Worm (Caenorhabditis elegans) whole organism, L2 larva: ENCODE data around the gene ceh-82.

Source experiments
- C34F6.9 ChIP-seq: fragments of 150-350 bp; optimal IDR thresholded peaks from 2 replicates; lab custom pipeline; 2014; ENCODE audit warnings: missing biosample characterization, missing genetic modification characterization
- F13H6.1 ChIP-seq: sonication (generic microtip); optimal IDR thresholded peaks from 2 replicates; lab custom pipeline; 2016; ENCODE audit warnings: missing genetic modification characterization, missing compliant biosample characterization
- R02D3.7 ChIP-seq: fragments of 150-350 bp; optimal IDR thresholded peaks from 2 replicates; lab custom pipeline; 2014; ENCODE audit warnings: missing biosample characterization, missing genetic modification characterization
- Y55F3AM.14 ChIP-seq: fragments of 200-800 bp; sonication (Bioruptor generic); optimal IDR thresholded peaks from 2 replicates; lab custom pipeline; 2018; ENCODE audit warnings: mild to moderate bottlenecking, missing genetic modification characterization, missing compliant biosample characterization
- ZK546.5 ChIP-seq: sonication (generic microtip); optimal IDR thresholded peaks from 2 replicates; lab custom pipeline; 2017; ENCODE audit warnings: missing biosample characterization, missing genetic modification characterization
- alr-1 ChIP-seq: fragments of 150-350 bp; optimal IDR thresholded peaks from 2 replicates; lab custom pipeline; 2014; ENCODE audit warnings: missing biosample characterization, missing genetic modification characterization
- aly-2 ChIP-seq: fragments of 150-350 bp; optimal IDR thresholded peaks from 2 replicates; lab custom pipeline; 2014; ENCODE audit warnings: missing biosample characterization, missing genetic modification characterization
- ama-1 ChIP-seq: fragments of 150-350 bp; optimal IDR thresholded peaks from 2 replicates; lab custom pipeline; 2018; ENCODE audit warnings: inconsistent platforms
- blmp-1 ChIP-seq: sonication (generic microtip); optimal IDR thresholded peaks from 2 replicates; lab custom pipeline; 2017; ENCODE audit warnings: missing genetic modification characterization, mild to moderate bottlenecking, missing compliant biosample characterization, antibody characterized with exemption, moderate library complexity; ENCODE audit not compliant: insufficient read depth
- ceh-82 ChIP-seq: fragments of 150-350 bp; optimal IDR thresholded peaks from 2 replicates; lab custom pipeline; 2014; ENCODE audit warnings: missing biosample characterization, missing genetic modification characterization
- crh-2 ChIP-seq: sonication (generic microtip); optimal IDR thresholded peaks from 2 replicates; lab custom pipeline; 2017; ENCODE audit warnings: missing biosample characterization, missing genetic modification characterization
- dmd-4 ChIP-seq: sonication (generic microtip); optimal IDR thresholded peaks from 2 replicates; lab custom pipeline; 2017; ENCODE audit warnings: missing biosample characterization, missing genetic modification characterization
- elt-1 ChIP-seq: fragments of 150-350 bp; optimal IDR thresholded peaks from 2 replicates; lab custom pipeline; 2014; ENCODE audit warnings: missing biosample characterization, missing genetic modification characterization
- elt-3 ChIP-seq: sonication (generic microtip); optimal IDR thresholded peaks from 2 replicates; lab custom pipeline; 2017; ENCODE audit warnings: missing biosample characterization, missing genetic modification characterization
- fos-1 ChIP-seq: fragments of 150-350 bp; optimal IDR thresholded peaks from 2 replicates; lab custom pipeline; 2014; ENCODE audit warnings: missing biosample characterization, missing genetic modification characterization
- gmeb-1 ChIP-seq: fragments of 150-350 bp; optimal IDR thresholded peaks from 2 replicates; lab custom pipeline; 2014; ENCODE audit warnings: missing biosample characterization, missing genetic modification characterization
- lin-11 ChIP-seq: fragments of 150-350 bp; sonication (generic microtip); optimal IDR thresholded peaks from 2 replicates; lab custom pipeline; 2014; ENCODE audit warnings: missing biosample characterization, missing genetic modification characterization, inconsistent platforms, mixed read lengths
- lin-39 ChIP-seq: fragments of 150-350 bp; optimal IDR thresholded peaks from 2 replicates; lab custom pipeline; 2014; ENCODE audit warnings: missing biosample characterization, missing genetic modification reagents, missing genetic modification characterization
- lsy-2 ChIP-seq, 2 experiments: fragments of 150-350 bp in 1 of 2; sonication (generic microtip) in 1 of 2; optimal IDR thresholded peaks; 2 replicates each; lab custom pipeline; 2014 to 2017; ENCODE audit warnings: missing biosample characterization in 2 of 2, missing genetic modification characterization in 2 of 2
- mab-5 ChIP-seq: fragments of 150-350 bp; optimal IDR thresholded peaks from 2 replicates; lab custom pipeline; 2014; ENCODE audit warnings: missing biosample characterization, missing genetic modification characterization
- mbf-1 ChIP-seq: sonication (generic microtip); optimal IDR thresholded peaks from 2 replicates; lab custom pipeline; 2017; ENCODE audit warnings: missing biosample characterization, missing genetic modification characterization
- nhr-11 ChIP-seq: fragments of 150-350 bp; optimal IDR thresholded peaks from 2 replicates; lab custom pipeline; 2014; ENCODE audit warnings: missing biosample characterization, missing genetic modification characterization
- nhr-129 ChIP-seq: fragments of 150-350 bp; optimal IDR thresholded peaks from 2 replicates; lab custom pipeline; 2014; ENCODE audit warnings: missing biosample characterization, missing genetic modification characterization
- nhr-21 ChIP-seq: fragments of 150-350 bp; optimal IDR thresholded peaks from 2 replicates; lab custom pipeline; 2014; ENCODE audit warnings: missing biosample characterization, missing genetic modification characterization
- nhr-23 ChIP-seq: fragments of 150-350 bp; optimal IDR thresholded peaks from 2 replicates; lab custom pipeline; 2014; ENCODE audit warnings: missing biosample characterization, missing genetic modification reagents, missing genetic modification characterization
- nhr-237 ChIP-seq: fragments of 150-350 bp; optimal IDR thresholded peaks from 2 replicates; lab custom pipeline; 2014; ENCODE audit warnings: missing biosample characterization, missing genetic modification characterization
- nhr-25 ChIP-seq: fragments of 150-350 bp; sonication (generic microtip); optimal IDR thresholded peaks from 3 replicates; lab custom pipeline; 2014; ENCODE audit warnings: missing biosample characterization, missing genetic modification characterization
- nhr-6 ChIP-seq: fragments of 150-350 bp; optimal IDR thresholded peaks from 2 replicates; lab custom pipeline; 2014; ENCODE audit warnings: missing biosample characterization, missing genetic modification characterization
- nhr-77 ChIP-seq: fragments of 150-350 bp; optimal IDR thresholded peaks from 2 replicates; lab custom pipeline; 2014; ENCODE audit warnings: missing biosample characterization, missing genetic modification characterization
- peb-1 ChIP-seq: fragments of 150-350 bp; optimal IDR thresholded peaks from 2 replicates; lab custom pipeline; 2014; ENCODE audit warnings: missing biosample characterization, missing genetic modification characterization
- sem-4 ChIP-seq: fragments of 150-350 bp; optimal IDR thresholded peaks from 2 replicates; lab custom pipeline; 2014; ENCODE audit warnings: missing biosample characterization, missing genetic modification reagents, missing genetic modification characterization
- skn-1 ChIP-seq: sonication (generic microtip); optimal IDR thresholded peaks from 2 replicates; lab custom pipeline; 2017; ENCODE audit warnings: missing biosample characterization, missing genetic modification characterization
- sma-3 ChIP-seq: sonication (generic microtip); optimal IDR thresholded peaks from 2 replicates; lab custom pipeline; 2016; ENCODE audit warnings: missing genetic modification reagents, missing genetic modification characterization, missing compliant biosample characterization
- snpc-4 ChIP-seq: fragments of 150-350 bp; optimal IDR thresholded peaks from 2 replicates; lab custom pipeline; 2014; ENCODE audit warnings: missing biosample characterization, missing genetic modification characterization
- unc-39 ChIP-seq: fragments of 150-350 bp; optimal IDR thresholded peaks from 2 replicates; lab custom pipeline; 2014; ENCODE audit warnings: missing biosample characterization, missing genetic modification characterization
- unc-55 ChIP-seq: fragments of 150-350 bp; sonication (generic microtip); optimal IDR thresholded peaks from 3 replicates; lab custom pipeline; 2014; ENCODE audit warnings: missing biosample characterization, missing genetic modification reagents, missing genetic modification characterization
- unc-62 ChIP-seq: fragments of 150-350 bp; optimal IDR thresholded peaks from 2 replicates; lab custom pipeline; 2014; ENCODE audit warnings: missing biosample characterization, missing genetic modification reagents, missing genetic modification characterization
- zag-1 ChIP-seq: fragments of 150-350 bp; optimal IDR thresholded peaks from 2 replicates; lab custom pipeline; 2014; ENCODE audit warnings: missing biosample characterization, missing genetic modification characterization
- ztf-1 ChIP-seq: fragments of 200-800 bp; sonication (Bioruptor generic); conservative IDR thresholded peaks from 2 replicates; pipeline ENCODE4 v1.3.6; 2022; ENCODE audit warnings: missing genetic modification characterization, missing compliant biosample characterization
- ztf-11 ChIP-seq: sonication (generic microtip); optimal IDR thresholded peaks from 2 replicates; lab custom pipeline; 2017; ENCODE audit warnings: missing biosample characterization, missing genetic modification characterization
- ztf-4 ChIP-seq: fragments of 150-350 bp; optimal IDR thresholded peaks from 2 replicates; lab custom pipeline; 2014; ENCODE audit warnings: missing biosample characterization, missing genetic modification characterization

The ceh-82 gene

DNA sequence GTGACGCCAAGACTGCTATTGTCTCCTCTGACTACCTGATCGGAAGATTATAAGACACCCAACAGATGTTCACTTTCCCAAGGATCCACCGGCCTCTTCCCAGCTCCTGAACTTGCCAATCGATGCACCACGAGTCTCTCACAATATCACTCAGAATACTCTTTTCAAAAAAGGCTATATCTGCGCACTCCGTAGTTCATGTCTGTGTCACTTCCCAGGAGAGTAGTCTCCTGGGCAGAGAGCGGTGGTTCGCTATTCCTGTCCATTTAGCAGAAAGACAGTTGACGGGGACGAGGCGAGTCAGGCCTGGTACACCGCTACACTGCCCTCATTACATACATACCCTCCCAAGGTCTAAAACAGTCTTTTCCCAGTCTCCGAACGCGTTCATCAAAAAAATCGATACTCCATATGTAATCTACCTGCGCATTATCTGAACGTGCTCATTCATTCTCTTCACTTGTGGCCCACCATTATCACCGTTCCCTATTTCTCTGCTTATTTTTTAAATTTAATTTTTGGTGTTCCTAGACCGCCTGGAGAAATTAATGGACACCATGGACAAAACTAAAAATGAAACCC is 17.2 kb upstream of the ceh-82 start, which contains the start of gene btb-6:
Gene btb-6 (plus strand): TSS at position 532 of the 582 bp plus-strand sequence.
- TF ChIP-seq Y55F3AM.14 (GFP tag; lab: Kevin White, UChicago): no peak
- TF ChIP-seq snpc-4: no peak
- no peak for TF ChIP-seq skn-1 (tag; lab: Kevin White, UChicago)
- TF ChIP-seq gmeb-1 (tag; lab: Kevin White, UChicago): no peak
- TF ChIP-seq sma-3 (GFP tag; lab: Kevin White, UChicago): no peak
- no peak for TF ChIP-seq nhr-23 (tag; lab: Kevin White, UChicago)
- TF ChIP-seq nhr-77 (tag; lab: Kevin White, UChicago): no peak
- no peak for TF ChIP-seq ama-1
- TF ChIP-seq lin-39 (tag; lab: Kevin White, UChicago): no peak
- TF ChIP-seq fos-1: no peak
- no peak for TF ChIP-seq ceh-82 (tag; lab: Kevin White, UChicago)
- TF ChIP-seq ZK546.5: no peak
- no peak for TF ChIP-seq dmd-4 (tag; lab: Kevin White, UChicago)
- TF ChIP-seq ztf-1 (GFP tag; lab: Robert Waterston, UW): no peak
- no peak for TF ChIP-seq nhr-25 (tag; lab: Kevin White, UChicago)
- no peak for TF ChIP-seq mab-5

DNA sequence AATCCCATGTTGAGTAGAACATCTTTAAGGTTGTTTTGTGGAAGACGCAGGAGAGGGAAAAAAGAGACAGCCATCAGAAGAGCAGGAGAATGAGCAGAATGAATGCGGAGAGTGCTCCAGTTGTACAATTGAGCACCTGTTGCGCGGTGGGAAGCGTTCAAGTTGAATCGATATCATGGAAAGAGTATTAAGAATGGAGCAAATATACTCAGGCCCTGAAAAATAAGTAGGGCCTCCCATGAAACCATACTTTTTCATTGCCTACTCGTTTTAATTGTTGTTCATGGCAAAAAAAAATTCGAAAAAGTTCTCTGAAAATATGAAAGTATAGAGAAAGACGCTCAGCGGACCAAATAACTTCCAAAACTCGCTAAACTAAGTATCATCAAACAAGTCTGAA is 12.9 kb upstream of the ceh-82 start, which contains the start of gene fbxb-48:
Gene fbxb-48 (minus strand): TSS at position 101 of the 400 bp plus-strand sequence.
- TF ChIP-seq nhr-237 (tag; lab: Kevin White, UChicago): no peak

DNA sequence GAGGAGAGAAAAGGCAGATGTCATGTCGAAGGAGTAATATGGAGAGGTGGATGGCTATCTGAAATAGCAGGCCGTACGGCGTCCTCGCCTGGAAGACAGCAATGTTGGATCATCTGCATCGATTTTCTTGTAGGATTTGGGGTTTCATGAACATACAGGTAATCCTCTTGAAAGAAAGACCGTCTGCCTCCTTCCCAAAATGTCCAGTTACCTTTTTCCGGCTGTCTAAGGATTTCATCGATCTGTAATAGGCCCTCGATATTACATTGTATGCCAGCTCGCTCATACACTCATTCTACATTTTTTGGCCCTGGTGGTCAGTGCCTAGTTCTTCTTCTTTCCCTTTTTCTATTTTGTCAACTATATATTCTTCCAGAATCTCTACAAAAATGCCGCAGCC is 9.6 kb upstream of the ceh-82 start, which contains the start of the genes fbxb-5 and btb-8:
Gene fbxb-5 (minus strand): TSS at position 101 of the 400 bp plus-strand sequence.
Gene btb-8 (plus strand): TSS at position 377 of the 400 bp plus-strand sequence.
- TF ChIP-seq nhr-237 (tag; lab: Kevin White, UChicago) (no peak), sem-4 (tag; lab: Kevin White, UChicago) (no peak), aly-2 (no peak), skn-1 (tag; lab: Kevin White, UChicago) (no peak), mab-5 (no peak), crh-2 (tag; lab: Kevin White, UChicago) (no peak)

DNA sequence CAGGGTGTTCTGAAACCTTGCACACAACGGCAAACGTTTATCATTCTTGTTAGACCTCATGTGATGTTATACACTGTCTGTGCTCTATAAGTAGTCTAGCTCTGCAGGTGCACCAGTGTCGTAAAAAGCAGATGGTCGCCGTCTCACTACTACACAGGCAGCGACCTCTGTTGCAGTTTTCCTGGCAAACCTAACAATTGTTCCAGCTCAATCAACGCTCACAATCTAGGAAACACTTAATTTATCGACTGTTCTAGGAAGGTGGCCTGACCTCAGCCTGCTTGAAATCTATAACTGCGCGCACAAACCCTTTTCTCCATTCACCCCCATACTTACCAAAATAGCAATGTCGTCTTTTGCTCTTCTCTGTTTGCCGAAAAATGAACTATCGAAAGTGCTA is 7.7 kb upstream of the ceh-82 start, which contains the start of gene fbxb-11:
Gene fbxb-11 (plus strand): TSS at position 301 of the 400 bp plus-strand sequence.
- TF ChIP-seq sem-4 (tag; lab: Kevin White, UChicago) (no peak), ztf-4 (tag; lab: Kevin White, UChicago) (no peak), ztf-1 (GFP tag; lab: Robert Waterston, UW) (no peak), ceh-82 (tag; lab: Kevin White, UChicago) (no peak), skn-1 (tag; lab: Kevin White, UChicago) (no peak), unc-62 (GFP tag; lab: Kevin White, UChicago) (no peak), R02D3.7 (tag; lab: Kevin White, UChicago) (no peak), nhr-11 (tag; lab: Kevin White, UChicago) (no peak), blmp-1 (tag; lab: Kevin White, UChicago) (no peak), mbf-1 (tag; lab: Kevin White, UChicago) (no peak), nhr-6 (tag; lab: Kevin White, UChicago) (no peak), nhr-77 (tag; lab: Kevin White, UChicago) (no peak), nhr-129 (no peak), unc-39 (tag; lab: Kevin White, UChicago) (no peak), lsy-2 (tag; optimal IDR thresholded peaks at IDR 0.05; lab: Kevin White, UChicago) (no peak), nhr-21 (tag; lab: Kevin White, UChicago) (no peak), ZK546.5 (no peak), nhr-23 (tag; lab: Kevin White, UChicago) (no peak)

DNA sequence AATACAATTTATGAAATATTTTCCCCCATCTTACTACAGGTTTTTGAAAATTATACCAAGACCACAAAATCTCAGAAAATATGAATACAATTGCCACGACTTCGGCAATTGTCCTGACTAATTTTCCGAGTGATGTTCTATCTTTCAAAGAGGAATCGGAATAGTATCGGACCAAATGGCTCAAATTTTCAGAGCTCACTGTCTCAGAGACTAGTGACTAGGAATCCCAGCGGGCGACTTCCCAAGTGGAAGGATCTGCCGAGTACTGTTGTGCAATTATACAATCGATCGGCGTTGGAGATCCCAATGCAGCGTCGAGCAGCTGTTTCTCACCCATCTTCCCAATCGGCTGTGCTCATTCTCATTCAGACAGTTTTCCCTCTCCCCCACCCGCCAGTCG is 6.3 kb upstream of the ceh-82 start, which contains the start of gene F45C12.17:
Gene F45C12.17 (plus strand): TSS at position 377 of the 400 bp plus-strand sequence.
- no peak for TF ChIP-seq mab-5
- TF ChIP-seq peb-1 (tag; lab: Kevin White, UChicago): no peak
- no peak for TF ChIP-seq unc-55 (GFP tag; lab: Kevin White, UChicago)
- TF ChIP-seq C34F6.9 (tag; lab: Kevin White, UChicago): no peak
- no peak for TF ChIP-seq lin-11 (tag; lab: Kevin White, UChicago)
- TF ChIP-seq elt-3 (tag; lab: Kevin White, UChicago): no peak
- no peak for TF ChIP-seq elt-1
- TF ChIP-seq alr-1 (tag; lab: Kevin White, UChicago): no peak
- TF ChIP-seq ztf-11 (tag; lab: Kevin White, UChicago): no peak
- no peak for TF ChIP-seq sma-3 (GFP tag; lab: Kevin White, UChicago)
- TF ChIP-seq unc-62 (GFP tag; lab: Kevin White, UChicago): no peak
- no peak for TF ChIP-seq zag-1 (tag; lab: Kevin White, UChicago)
- TF ChIP-seq aly-2: no peak
- TF ChIP-seq F13H6.1 (tag; lab: Kevin White, UChicago): no peak
- no peak for TF ChIP-seq crh-2 (tag; lab: Kevin White, UChicago)
- no peak for TF ChIP-seq lsy-2 (tag; optimal IDR thresholded peaks at IDR 0.05; lab: Kevin White, UChicago)
